Worm (Caenorhabditis elegans): ENCODE results near the gene tbc-20.

tbc-20 gene

DNA sequence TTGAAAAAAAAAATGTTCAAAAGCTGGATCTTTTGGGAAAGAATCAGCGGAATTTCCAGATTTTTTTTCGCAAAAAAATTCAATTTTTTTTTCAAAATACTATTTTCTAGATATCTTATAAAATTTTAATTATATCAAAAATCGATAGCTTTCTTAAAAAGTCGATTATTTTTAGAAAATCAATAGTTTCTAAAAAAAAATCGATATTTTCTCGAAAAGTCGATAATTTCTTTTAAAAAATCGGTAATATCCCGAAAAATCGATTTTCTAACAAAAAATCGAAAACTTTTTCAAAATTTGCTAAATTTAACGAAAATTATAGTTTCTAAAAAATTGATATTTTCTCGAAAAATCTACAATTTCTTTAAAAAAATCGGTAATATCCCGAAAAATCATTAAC is 29.5 kb upstream of the tbc-20 start:
- TF ChIP-seq B0310.2 (tag; optimal IDR thresholded peaks at IDR 0.05) (no peak), hnd-1 (tag; optimal IDR thresholded peaks at IDR 0.05) (no peak), flt-1 (GFP tag; IDR thresholded peaks at IDR 0.05) (no peak), pes-1 (GFP tag; IDR thresholded peaks at IDR 0.05) (no peak), ceh-13 (GFP tag; optimal IDR thresholded peaks at IDR 0.05) (no peak), tbx-11 (GFP tag; IDR thresholded peaks at IDR 0.05) (no peak), aly-1 (tag; optimal IDR thresholded peaks at IDR 0.05) (no peak), ets-7 (tag; optimal IDR thresholded peaks at IDR 0.05) (no peak), tra-4 (tag; optimal IDR thresholded peaks at IDR 0.05) (no peak), scrt-1 (GFP tag; IDR thresholded peaks at IDR 0.05) (no peak), hmg-4 (GFP tag; optimal IDR thresholded peaks at IDR 0.05) (no peak), ceh-36 (tag; optimal IDR thresholded peaks at IDR 0.05) (no peak)

DNA sequence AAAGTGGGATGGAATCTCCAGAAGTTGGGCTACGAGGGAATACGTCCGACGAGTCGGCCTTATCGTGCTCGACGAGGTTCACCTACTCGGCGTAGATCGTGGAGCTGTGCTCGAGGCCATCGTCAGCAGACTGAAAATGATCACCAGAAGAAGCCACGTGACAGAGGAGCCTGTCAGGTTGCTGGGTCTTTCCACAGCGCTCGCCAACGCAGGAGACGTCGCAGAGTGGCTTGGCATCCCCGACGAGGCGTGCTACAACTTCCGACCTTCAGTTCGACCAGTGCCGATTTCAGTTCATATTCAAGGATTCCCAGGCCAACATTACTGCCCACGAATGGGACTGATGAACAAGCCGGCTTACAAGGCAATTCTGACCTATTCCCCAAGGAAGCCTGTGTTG is 27.2 kb upstream of the tbc-20 start:
- TF ChIP-seq B0310.2 (tag; optimal IDR thresholded peaks at IDR 0.05): no peak
- TF ChIP-seq ets-7 (tag; optimal IDR thresholded peaks at IDR 0.05): no peak
- TF ChIP-seq pes-1 (GFP tag; IDR thresholded peaks at IDR 0.05): no peak
- no peak for TF ChIP-seq hmg-4 (GFP tag; optimal IDR thresholded peaks at IDR 0.05)
- TF ChIP-seq scrt-1 (GFP tag; IDR thresholded peaks at IDR 0.05): no peak
- TF ChIP-seq ceh-36 (tag; optimal IDR thresholded peaks at IDR 0.05): no peak
- no peak for TF ChIP-seq tbx-37 (GFP tag; conservative IDR thresholded peaks at IDR 0.05)
- no peak for TF ChIP-seq ceh-13 (GFP tag; optimal IDR thresholded peaks at IDR 0.05)
- no peak for TF ChIP-seq flt-1 (GFP tag; IDR thresholded peaks at IDR 0.05)

DNA sequence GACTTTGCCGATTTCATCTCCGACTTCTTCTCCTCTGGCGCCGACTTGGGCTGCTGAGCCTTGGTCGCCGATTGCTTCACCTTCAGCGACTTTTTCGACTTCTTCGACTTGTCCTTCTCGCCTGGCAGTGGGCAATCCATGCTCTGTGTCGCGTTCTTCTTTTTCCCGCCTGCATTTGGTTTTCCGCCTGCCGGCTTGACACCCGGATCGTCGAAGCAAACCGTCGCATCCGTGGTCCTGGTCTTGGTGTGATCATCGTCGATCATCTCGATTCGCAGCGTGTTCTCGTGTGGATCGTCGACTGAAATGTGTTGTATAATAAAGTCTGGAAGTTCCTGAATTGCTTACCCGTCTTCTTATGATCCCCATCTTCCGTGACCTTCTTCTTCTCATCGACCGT is 26.2 kb upstream of the tbc-20 start:
- TF ChIP-seq pes-1 (GFP tag; IDR thresholded peaks at IDR 0.05): no peak
- TF ChIP-seq sea-1 (GFP tag; conservative IDR thresholded peaks at IDR 0.05): no peak
- TF ChIP-seq tbx-11 (GFP tag; IDR thresholded peaks at IDR 0.05): no peak
- TF ChIP-seq B0310.2 (tag; optimal IDR thresholded peaks at IDR 0.05): no peak
- TF ChIP-seq aly-1 (tag; optimal IDR thresholded peaks at IDR 0.05): no peak
- TF ChIP-seq tbx-37 (GFP tag; conservative IDR thresholded peaks at IDR 0.05): no peak
- no peak for TF ChIP-seq hnd-1 (tag; optimal IDR thresholded peaks at IDR 0.05)
- TF ChIP-seq scrt-1 (GFP tag; IDR thresholded peaks at IDR 0.05): no peak
- no peak for TF ChIP-seq ceh-36 (tag; optimal IDR thresholded peaks at IDR 0.05)
- TF ChIP-seq tra-4 (tag; optimal IDR thresholded peaks at IDR 0.05): no peak
- no peak for TF ChIP-seq hmbx-1 (tag; optimal IDR thresholded peaks at IDR 0.05)

DNA sequence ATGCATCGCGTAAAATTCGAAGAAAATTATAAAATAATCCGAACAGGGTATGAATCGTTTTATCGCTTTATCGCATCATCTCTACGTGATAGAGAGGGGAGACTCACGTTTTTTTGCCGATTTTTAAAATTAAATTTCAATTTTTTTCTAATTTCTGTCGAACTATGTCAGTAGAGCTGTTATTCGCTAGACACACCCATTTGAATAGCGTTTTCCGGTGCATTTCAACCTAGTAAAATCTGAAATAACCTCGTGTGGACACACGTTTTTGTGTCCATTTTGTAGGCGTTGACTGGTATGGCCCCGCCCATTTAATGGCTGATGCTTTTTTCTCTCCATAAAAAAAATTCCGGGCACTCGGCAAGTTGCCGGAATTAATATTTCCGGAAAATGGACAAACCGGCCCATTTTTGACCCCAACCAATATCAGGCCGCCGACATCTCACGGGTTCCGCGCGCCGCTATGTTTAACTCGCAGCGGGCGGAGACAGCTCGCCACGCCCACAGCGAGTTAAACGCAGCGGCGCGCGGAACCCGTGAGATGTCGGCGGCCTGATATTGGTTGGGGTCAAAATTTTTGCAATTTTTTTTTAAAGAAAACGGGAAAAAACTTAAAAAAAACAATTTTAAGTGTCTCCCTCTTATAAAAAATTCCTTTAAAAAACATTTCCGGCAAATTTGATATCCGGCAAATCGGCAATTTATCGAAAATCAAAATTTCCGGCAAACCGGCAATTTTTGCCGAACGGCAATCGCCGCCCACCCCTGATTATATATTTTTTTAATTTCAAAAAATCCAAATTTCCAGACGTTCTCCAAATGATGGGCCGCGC is 25.1 kb upstream of the tbc-20 start, which contains the start of gene Y54E2A.7:
Gene Y54E2A.7 (minus strand): TSS at position 51 of the 833 bp plus-strand sequence.
- TF ChIP-seq ceh-13 (GFP tag; optimal IDR thresholded peaks at IDR 0.05) (no peak), tbx-37 (GFP tag; conservative IDR thresholded peaks at IDR 0.05) (no peak), hnd-1 (tag; optimal IDR thresholded peaks at IDR 0.05) (no peak), F13C5.2 (tag; optimal IDR thresholded peaks at IDR 0.05) (no peak), ama-1 (optimal IDR thresholded peaks at IDR 0.05) (no peak), B0310.2 (tag; optimal IDR thresholded peaks at IDR 0.05) (no peak), tbx-11 (GFP tag; IDR thresholded peaks at IDR 0.05) (no peak), ceh-36 (tag; optimal IDR thresholded peaks at IDR 0.05) (no peak), tra-4 (tag; optimal IDR thresholded peaks at IDR 0.05) (no peak), hmbx-1 (tag; optimal IDR thresholded peaks at IDR 0.05) (no peak), sea-1 (GFP tag; conservative IDR thresholded peaks at IDR 0.05) (no peak), aly-1 (tag; optimal IDR thresholded peaks at IDR 0.05) (no peak), flt-1 (GFP tag; IDR thresholded peaks at IDR 0.05) (no peak), hmg-4 (GFP tag; optimal IDR thresholded peaks at IDR 0.05) (no peak)

DNA sequence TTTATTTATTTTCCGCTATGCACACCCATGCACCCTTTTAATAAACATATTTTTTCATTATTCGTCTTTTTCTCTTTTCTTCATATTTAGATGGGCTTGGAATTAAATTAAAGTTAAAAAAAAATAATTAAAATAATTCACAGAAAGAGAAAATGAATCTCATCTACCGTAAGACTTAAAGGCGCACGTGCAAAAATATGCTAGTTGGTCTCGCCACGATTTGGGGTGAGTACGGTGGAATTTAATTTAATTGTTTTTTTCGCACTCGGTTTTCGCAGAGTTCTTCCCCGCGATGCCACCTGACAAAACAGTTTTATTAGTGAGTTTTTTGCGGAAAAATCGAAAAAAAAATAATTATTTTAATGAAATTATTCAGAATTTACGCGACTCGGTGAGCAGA is 20.2 kb upstream of the tbc-20 start, which contains the start of gene Y54E2A.8:
Gene Y54E2A.8 (plus strand): TSS at position 254 of the 400 bp plus-strand sequence.
- TF ChIP-seq pes-1 (GFP tag; IDR thresholded peaks at IDR 0.05): no peak
- no peak for TF ChIP-seq B0310.2 (tag; optimal IDR thresholded peaks at IDR 0.05)
- TF ChIP-seq tra-4 (tag; optimal IDR thresholded peaks at IDR 0.05): no peak
- no peak for TF ChIP-seq tbx-11 (GFP tag; IDR thresholded peaks at IDR 0.05)
- no peak for TF ChIP-seq flt-1 (GFP tag; IDR thresholded peaks at IDR 0.05)
- TF ChIP-seq ceh-13 (GFP tag; optimal IDR thresholded peaks at IDR 0.05): no peak
- TF ChIP-seq F13C5.2 (tag; optimal IDR thresholded peaks at IDR 0.05): no peak
- no peak for TF ChIP-seq ceh-36 (tag; optimal IDR thresholded peaks at IDR 0.05)
- TF ChIP-seq tbx-37 (GFP tag; conservative IDR thresholded peaks at IDR 0.05): no peak
- no peak for TF ChIP-seq scrt-1 (GFP tag; IDR thresholded peaks at IDR 0.05)
- no peak for TF ChIP-seq hmg-4 (GFP tag; optimal IDR thresholded peaks at IDR 0.05)
- TF ChIP-seq hmbx-1 (tag; optimal IDR thresholded peaks at IDR 0.05): no peak
- TF ChIP-seq ama-1 (optimal IDR thresholded peaks at IDR 0.05): no peak

DNA sequence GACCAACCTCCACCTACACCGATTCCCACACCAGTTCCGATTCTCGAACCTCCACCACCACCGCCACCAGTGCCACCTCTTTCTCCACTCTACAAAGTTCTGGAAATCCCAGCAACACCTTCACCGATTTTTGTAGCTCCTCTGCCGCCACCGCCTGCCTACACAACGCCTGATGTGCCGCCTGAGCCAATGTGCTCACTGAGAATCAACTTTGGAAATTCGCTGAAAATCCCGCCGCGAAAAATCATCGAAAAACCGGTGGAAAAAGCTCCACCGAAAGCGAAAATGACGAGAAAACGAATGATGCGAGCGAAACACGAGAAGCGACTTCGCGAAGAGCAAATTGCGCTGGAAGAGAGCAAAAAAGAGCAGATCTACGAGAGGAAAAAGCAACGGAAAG is 18.4 kb upstream of the tbc-20 start:
- TF ChIP-seq flt-1 (GFP tag; IDR thresholded peaks at IDR 0.05): no peak
- no peak for TF ChIP-seq hmg-4 (GFP tag; optimal IDR thresholded peaks at IDR 0.05)
- TF ChIP-seq sea-1 (GFP tag; conservative IDR thresholded peaks at IDR 0.05): no peak
- no peak for TF ChIP-seq scrt-1 (GFP tag; IDR thresholded peaks at IDR 0.05)
- no peak for TF ChIP-seq tbx-37 (GFP tag; conservative IDR thresholded peaks at IDR 0.05)
- no peak for TF ChIP-seq ets-7 (tag; optimal IDR thresholded peaks at IDR 0.05)
- TF ChIP-seq ama-1 (optimal IDR thresholded peaks at IDR 0.05): no peak
- no peak for TF ChIP-seq tbx-11 (GFP tag; IDR thresholded peaks at IDR 0.05)
- TF ChIP-seq pes-1 (GFP tag; IDR thresholded peaks at IDR 0.05): no peak
- TF ChIP-seq ceh-36 (tag; optimal IDR thresholded peaks at IDR 0.05): no peak
- no peak for TF ChIP-seq hmbx-1 (tag; optimal IDR thresholded peaks at IDR 0.05)
- no peak for TF ChIP-seq F13C5.2 (tag; optimal IDR thresholded peaks at IDR 0.05)
- TF ChIP-seq ceh-13 (GFP tag; optimal IDR thresholded peaks at IDR 0.05): no peak
- TF ChIP-seq B0310.2 (tag; optimal IDR thresholded peaks at IDR 0.05): no peak
- TF ChIP-seq hnd-1 (tag; optimal IDR thresholded peaks at IDR 0.05): no peak
- no peak for TF ChIP-seq aly-1 (tag; optimal IDR thresholded peaks at IDR 0.05)
- TF ChIP-seq tra-4 (tag; optimal IDR thresholded peaks at IDR 0.05): no peak

DNA sequence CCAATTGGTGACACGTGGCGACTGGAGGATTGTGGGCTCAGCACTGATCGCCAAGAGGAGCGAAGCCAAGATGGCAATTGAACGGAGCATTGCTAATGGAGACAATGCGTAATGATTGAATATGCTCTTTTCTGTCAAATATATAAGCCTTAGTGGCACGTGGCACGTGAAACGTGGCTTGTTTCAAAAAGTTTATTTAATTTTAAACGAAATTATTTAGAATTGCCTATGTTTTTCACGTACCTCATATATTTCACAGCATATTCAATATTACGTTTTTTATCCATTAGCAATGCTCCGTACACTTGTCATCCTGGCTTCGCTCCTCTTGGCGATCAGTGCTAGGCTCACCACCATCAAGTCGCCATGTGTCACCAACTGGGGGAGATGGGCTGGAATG is 12.4 kb upstream of the tbc-20 start, which contains the start of gene Y54E2A.9:
Gene Y54E2A.9 (minus strand): TSS at position 101 of the 400 bp plus-strand sequence.
- TF ChIP-seq tbx-11 (GFP tag; IDR thresholded peaks at IDR 0.05) (no peak), ceh-13 (GFP tag; optimal IDR thresholded peaks at IDR 0.05) (no peak), tbx-37 (GFP tag; conservative IDR thresholded peaks at IDR 0.05) (no peak), hnd-1 (tag; optimal IDR thresholded peaks at IDR 0.05) (no peak), flt-1 (GFP tag; IDR thresholded peaks at IDR 0.05) (no peak), aly-1 (tag; optimal IDR thresholded peaks at IDR 0.05) (no peak), sea-1 (GFP tag; conservative IDR thresholded peaks at IDR 0.05) (no peak), ceh-36 (tag; optimal IDR thresholded peaks at IDR 0.05) (no peak), hmbx-1 (tag; optimal IDR thresholded peaks at IDR 0.05) (no peak), tra-4 (tag; optimal IDR thresholded peaks at IDR 0.05) (no peak), hmg-4 (GFP tag; optimal IDR thresholded peaks at IDR 0.05) (no peak), ets-7 (tag; optimal IDR thresholded peaks at IDR 0.05) (no peak), F13C5.2 (tag; optimal IDR thresholded peaks at IDR 0.05) (no peak), scrt-1 (GFP tag; IDR thresholded peaks at IDR 0.05) (no peak)

All from whole organism, early embryonic.